Worm (Caenorhabditis elegans) whole organism, late embryonic: Measurements from ENCODE around the gene kqt-2.

Source experiments
- K02D7.2 ChIP-seq: sonication (generic microtip); optimal IDR thresholded peaks from 2 replicates; lab custom pipeline; 2017; ENCODE audit warnings: mild to moderate bottlenecking, missing genetic modification characterization, missing compliant biosample characterization
- K09A11.1 ChIP-seq: sonication (generic microtip); optimal IDR thresholded peaks from 2 replicates; lab custom pipeline; 2017; ENCODE audit warnings: antibody characterized with exemption, mild to moderate bottlenecking, missing genetic modification characterization, missing compliant biosample characterization; ENCODE audit not compliant: insufficient read depth
- ama-1 ChIP-seq: fragments of 150-350 bp; optimal IDR thresholded peaks from 2 replicates; lab custom pipeline; 2014
- lin-11 ChIP-seq: fragments of 200-800 bp; sonication (Bioruptor generic); optimal IDR thresholded peaks from 2 replicates; lab custom pipeline; 2018; ENCODE audit warnings: mild to moderate bottlenecking, missing genetic modification characterization, missing compliant biosample characterization
- mec-3 ChIP-seq: sonication (generic microtip); optimal IDR thresholded peaks from 2 replicates; lab custom pipeline; 2016; ENCODE audit warnings: borderline replicate concordance, missing genetic modification characterization, missing compliant biosample characterization
- nhr-11 ChIP-seq: fragments of 150-350 bp; optimal IDR thresholded peaks from 2 replicates; lab custom pipeline; 2014; ENCODE audit warnings: missing biosample characterization, missing genetic modification characterization
- pqm-1 ChIP-seq: sonication (generic microtip); optimal IDR thresholded peaks from 2 replicates; lab custom pipeline; 2016; ENCODE audit warnings: missing genetic modification characterization, missing compliant biosample characterization
- tbx-7 ChIP-seq: sonication (generic microtip); optimal IDR thresholded peaks from 2 replicates; lab custom pipeline; 2016; ENCODE audit warnings: missing genotype, missing genetic modification characterization, missing compliant biosample characterization

- no peak for TF ChIP-seq tbx-7 (tag; lab: Kevin White, UChicago)
- TF ChIP-seq pqm-1 (tag; lab: Kevin White, UChicago), result no peak
- TF ChIP-seq nhr-11, result no peak
- TF ChIP-seq K02D7.2 (tag; lab: Kevin White, UChicago), result no peak
- no peak for TF ChIP-seq mec-3 (tag; lab: Kevin White, UChicago)
- TF ChIP-seq K09A11.1 (tag; lab: Kevin White, UChicago), result no peak
- TF ChIP-seq lin-11 (tag; lab: Kevin White, UChicago), result no peak
- TF ChIP-seq ama-1 (lab: Kevin White, UChicago), result no peak
Measured at ce11 chrX:8193213-8193612, 53.0 kb downstream of the kqt-2 start.
